Worm (Caenorhabditis elegans) whole organism, early embryonic: ENCODE data around the gene srw-136.

Experiments
- B0310.2 ChIP-seq: sonication (generic microtip); optimal IDR thresholded peaks from 2 replicates; lab custom pipeline; 2016; ENCODE audit warnings: mild to moderate bottlenecking, missing genetic modification characterization, missing compliant biosample characterization
- F13C5.2 ChIP-seq: sonication (generic microtip); optimal IDR thresholded peaks from 2 replicates; lab custom pipeline; 2017; ENCODE audit warnings: mild to moderate bottlenecking, missing genetic modification characterization, inconsistent platforms, missing compliant biosample characterization
- aly-1 ChIP-seq: sonication (generic microtip); optimal IDR thresholded peaks from 2 replicates; lab custom pipeline; 2016; ENCODE audit warnings: missing genetic modification characterization, missing compliant biosample characterization
- ama-1 ChIP-seq: fragments of 150-350 bp; optimal IDR thresholded peaks from 2 replicates; lab custom pipeline; 2014
- ceh-13 ChIP-seq: fragments of 200-800 bp; sonication (Bioruptor generic); optimal IDR thresholded peaks from 2 replicates; lab custom pipeline; 2018; ENCODE audit warnings: mild to moderate bottlenecking, missing genetic modification characterization, missing compliant biosample characterization
- ceh-36 ChIP-seq: sonication (generic microtip); optimal IDR thresholded peaks from 2 replicates; lab custom pipeline; 2016; ENCODE audit warnings: missing genetic modification characterization, inconsistent platforms, missing compliant biosample characterization
- ets-7 ChIP-seq: sonication (generic microtip); optimal IDR thresholded peaks from 2 replicates; lab custom pipeline; 2016; ENCODE audit warnings: missing genotype, missing genetic modification characterization, missing compliant biosample characterization
- flt-1 ChIP-seq: fragments of 200-800 bp; sonication (Bioruptor generic); IDR thresholded peaks from 2 replicates; pipeline ENCODE4 v1.3.6; 2022; ENCODE audit warnings: missing genetic modification characterization, missing compliant biosample characterization
- hmbx-1 ChIP-seq: sonication (generic microtip); optimal IDR thresholded peaks from 2 replicates; lab custom pipeline; 2016; ENCODE audit warnings: mild to moderate bottlenecking, missing genetic modification characterization, missing compliant biosample characterization
- hmg-4 ChIP-seq: fragments of 200-800 bp; sonication (Bioruptor generic); optimal IDR thresholded peaks from 2 replicates; lab custom pipeline; 2018; ENCODE audit warnings: mild to moderate bottlenecking, missing genetic modification characterization, missing compliant biosample characterization
- hnd-1 ChIP-seq: sonication (generic microtip); optimal IDR thresholded peaks from 2 replicates; lab custom pipeline; 2016; ENCODE audit warnings: missing genetic modification characterization, missing compliant biosample characterization
- pes-1 ChIP-seq: fragments of 200-800 bp; sonication (Bioruptor generic); IDR thresholded peaks from 2 replicates; pipeline ENCODE4 v1.3.6; 2022; ENCODE audit warnings: missing genetic modification reagents, missing genetic modification characterization, missing compliant biosample characterization
- scrt-1 ChIP-seq: fragments of 200-800 bp; sonication (Bioruptor generic); IDR thresholded peaks from 2 replicates; pipeline ENCODE4 v1.3.6; 2022; ENCODE audit warnings: missing genetic modification characterization, missing compliant biosample characterization
- sea-1 ChIP-seq: fragments of 200-800 bp; sonication (Bioruptor generic); conservative IDR thresholded peaks from 2 replicates; pipeline ENCODE4 v1.3.6; 2022; ENCODE audit warnings: missing genetic modification characterization, missing compliant biosample characterization
- tbx-11 ChIP-seq: fragments of 200-800 bp; sonication (Bioruptor generic); IDR thresholded peaks from 2 replicates; pipeline ENCODE4 v1.3.6; 2022; ENCODE audit warnings: missing genetic modification characterization, missing compliant biosample characterization
- tbx-37 ChIP-seq: fragments of 200-800 bp; sonication (Bioruptor generic); conservative IDR thresholded peaks from 2 replicates; pipeline ENCODE4 v1.3.6; 2022; ENCODE audit warnings: missing genetic modification reagents, missing genetic modification characterization, missing compliant biosample characterization
- tra-4 ChIP-seq: sonication (generic microtip); optimal IDR thresholded peaks from 2 replicates; lab custom pipeline; 2017; ENCODE audit warnings: missing genetic modification characterization, missing compliant biosample characterization

Gene srw-136

ce11 chrV:3038058-3038457, 27.7 kb upstream of the srw-136 start:
- TF ChIP-seq aly-1 (no peak), ama-1 (lab: Kevin White, UChicago) (no peak), hmbx-1 (no peak), hnd-1 (tag; lab: Kevin White, UChicago) (no peak)

ce11 chrV:3034236-3034635, 23.9 kb upstream of the srw-136 start, which contains the start of gene srw-8:
TSS of gene srw-8 (minus strand) at chrV:3034336.
- no peak for TF ChIP-seq hmg-4
- TF ChIP-seq tra-4 (tag; lab: Kevin White, UChicago): no peak

- TF ChIP-seq aly-1 (no peak), F13C5.2 (no peak), B0310.2 (tag; lab: Kevin White, UChicago) (no peak), hnd-1 (tag; lab: Kevin White, UChicago) (no peak), tbx-11 (GFP tag; lab: Robert Waterston, UW) (no peak), hmg-4 (no peak), ceh-36 (tag; lab: Kevin White, UChicago) (no peak), hmbx-1 (no peak)
Observed at ce11 chrV:3032343-3032742, 22.0 kb upstream of the srw-136 start, which contains the start of gene irld-38. TSS of gene irld-38 (minus strand) at chrV:3032443.

- TF ChIP-seq ceh-36 (tag; lab: Kevin White, UChicago): no peak
- TF ChIP-seq hmg-4: no peak
- TF ChIP-seq tbx-37: no peak
- no peak for TF ChIP-seq pes-1 (GFP tag; lab: Robert Waterston, UW)
- no peak for TF ChIP-seq F13C5.2
- no peak for TF ChIP-seq hnd-1 (tag; lab: Kevin White, UChicago)
- no peak for TF ChIP-seq ets-7 (tag; lab: Kevin White, UChicago)
- no peak for TF ChIP-seq tra-4 (tag; lab: Kevin White, UChicago)
- no peak for TF ChIP-seq hmbx-1
- TF ChIP-seq aly-1: no peak
- no peak for TF ChIP-seq sea-1 (GFP tag; lab: Robert Waterston, UW)
- TF ChIP-seq ceh-13 (GFP tag; lab: Kevin White, UChicago): no peak
- no peak for TF ChIP-seq scrt-1
- no peak for TF ChIP-seq ama-1 (lab: Kevin White, UChicago)
- no peak for TF ChIP-seq B0310.2 (tag; lab: Kevin White, UChicago)
- no peak for TF ChIP-seq flt-1 (GFP tag; lab: Robert Waterston, UW)
- no peak for TF ChIP-seq tbx-11 (GFP tag; lab: Robert Waterston, UW)
Observed at ce11 chrV:3028205-3028604, 17.8 kb upstream of the srw-136 start, which contains the start of gene asp-7. TSS of gene asp-7 (plus strand) at chrV:3028285.

- TF ChIP-seq tbx-37 (no peak), hnd-1 (tag; lab: Kevin White, UChicago) (no peak), scrt-1 (no peak), B0310.2 (tag; lab: Kevin White, UChicago) (no peak), hmg-4 (no peak), hmbx-1 (no peak), pes-1 (GFP tag; lab: Robert Waterston, UW) (no peak), ets-7 (tag; lab: Kevin White, UChicago) (no peak), flt-1 (GFP tag; lab: Robert Waterston, UW) (no peak), ceh-13 (GFP tag; lab: Kevin White, UChicago) (no peak), tra-4 (tag; lab: Kevin White, UChicago) (no peak), tbx-11 (GFP tag; lab: Robert Waterston, UW) (no peak)
Observed at ce11 chrV:3024274-3024673, 13.9 kb upstream of the srw-136 start, which contains the start of gene asp-8. TSS of gene asp-8 (plus strand) at chrV:3024549.

ce11 chrV:3021306-3021705, 10.9 kb upstream of the srw-136 start, which contains the start of gene irld-12:
TSS of gene irld-12 (minus strand) at chrV:3021406.
- TF ChIP-seq sea-1 (GFP tag; lab: Robert Waterston, UW): no peak
- TF ChIP-seq aly-1: no peak
- TF ChIP-seq ceh-36 (tag; lab: Kevin White, UChicago): no peak
- TF ChIP-seq tra-4 (tag; lab: Kevin White, UChicago): no peak
- no peak for TF ChIP-seq tbx-11 (GFP tag; lab: Robert Waterston, UW)
- TF ChIP-seq tbx-37: no peak
- no peak for TF ChIP-seq F13C5.2
- no peak for TF ChIP-seq B0310.2 (tag; lab: Kevin White, UChicago)
- TF ChIP-seq hmbx-1: no peak
- no peak for TF ChIP-seq ama-1 (lab: Kevin White, UChicago)
- TF ChIP-seq ets-7 (tag; lab: Kevin White, UChicago): no peak
- no peak for TF ChIP-seq pes-1 (GFP tag; lab: Robert Waterston, UW)
- TF ChIP-seq hnd-1 (tag; lab: Kevin White, UChicago): no peak
- TF ChIP-seq scrt-1: no peak
- no peak for TF ChIP-seq ceh-13 (GFP tag; lab: Kevin White, UChicago)

- no peak for TF ChIP-seq tbx-37
- no peak for TF ChIP-seq ets-7 (tag; lab: Kevin White, UChicago)
- TF ChIP-seq hmbx-1: no peak
- TF ChIP-seq pes-1 (GFP tag; lab: Robert Waterston, UW): no peak
- TF ChIP-seq hnd-1 (tag; lab: Kevin White, UChicago): no peak
- no peak for TF ChIP-seq sea-1 (GFP tag; lab: Robert Waterston, UW)
- TF ChIP-seq ceh-13 (GFP tag; lab: Kevin White, UChicago): no peak
- TF ChIP-seq ceh-36 (tag; lab: Kevin White, UChicago): no peak
- TF ChIP-seq B0310.2 (tag; lab: Kevin White, UChicago): no peak
- TF ChIP-seq ama-1 (lab: Kevin White, UChicago): no peak
- no peak for TF ChIP-seq F13C5.2
- TF ChIP-seq scrt-1: no peak
- no peak for TF ChIP-seq hmg-4
Observed at ce11 chrV:3017930-3018329, 7.6 kb upstream of the srw-136 start.

ce11 chrV:3014185-3014584, 3.8 kb upstream of the srw-136 start, which contains the start of gene K12D9.1:
TSS of gene K12D9.1 (plus strand) at chrV:3014485.
- TF ChIP-seq pes-1 (GFP tag; lab: Robert Waterston, UW): no peak
